Fruit fly (Drosophila melanogaster) whole organism, embryonic: Measurements from ENCODE around the gene Bcat.

Experiments used
- Aef1 ChIP-seq: fragments of 200-800 bp; sonication (Bioruptor generic); IDR thresholded peaks from 3 replicates; pipeline ENCODE4 v1.3.6; 2022; ENCODE audit warnings: missing biosample characterization, missing genetic modification characterization
- Atf-2 ChIP-seq: fragments of 200-800 bp; sonication (Bioruptor generic); optimal IDR thresholded peaks from 2 replicates; lab custom pipeline; 2016; ENCODE audit warnings: missing biosample characterization, missing genetic modification characterization
- CG11696 ChIP-seq: fragments of 200-800 bp; sonication (Bioruptor generic); IDR thresholded peaks from 2 replicates; pipeline ENCODE4 v1.3.6; 2022; ENCODE audit warnings: missing biosample characterization, missing genetic modification characterization
- CG13287 ChIP-seq: fragments of 200-800 bp; sonication (Bioruptor generic); IDR thresholded peaks from 2 replicates; pipeline ENCODE4 v1.3.6; 2022; ENCODE audit warnings: missing biosample characterization, missing genetic modification characterization; ENCODE audit not compliant: partially characterized antibody
- CG17361 ChIP-seq: fragments of 200-800 bp; sonication (Bioruptor generic); IDR thresholded peaks from 3 replicates; pipeline ENCODE4 v1.3.6; 2022; ENCODE audit warnings: missing biosample characterization, missing genetic modification characterization
- CG17568 ChIP-seq: fragments of 200-800 bp; sonication (Bioruptor generic); optimal IDR thresholded peaks from 2 replicates; lab custom pipeline; 2018; ENCODE audit warnings: missing biosample characterization, mild to moderate bottlenecking, missing genetic modification characterization, moderate library complexity
- CG18476 ChIP-seq: fragments of 200-800 bp; sonication (Bioruptor generic); optimal IDR thresholded peaks from 2 replicates; lab custom pipeline; 2016; ENCODE audit warnings: missing biosample characterization, mild to moderate bottlenecking, missing genetic modification characterization
- CG18764 ChIP-seq: fragments of 200-800 bp; sonication (Bioruptor generic); optimal IDR thresholded peaks from 3 replicates; lab custom pipeline; 2016; ENCODE audit warnings: missing biosample characterization, missing genetic modification characterization
- CG2199 ChIP-seq: fragments of 200-800 bp; sonication (Bioruptor generic); IDR thresholded peaks from 3 replicates; pipeline ENCODE4 v1.3.6; 2022; ENCODE audit warnings: missing biosample characterization, missing genetic modification characterization
- CG30403 ChIP-seq: fragments of 200-800 bp; sonication (Bioruptor generic); optimal IDR thresholded peaks from 3 replicates; lab custom pipeline; 2016; ENCODE audit warnings: missing biosample characterization, missing genetic modification characterization
- CG5180 ChIP-seq: fragments of 200-800 bp; sonication (Bioruptor generic); optimal IDR thresholded peaks from 3 replicates; lab custom pipeline; 2017; ENCODE audit warnings: missing biosample characterization, missing genetic modification characterization, mild to moderate bottlenecking, moderate library complexity, missing genetic modification reagents
- CG5953 ChIP-seq: fragments of 200-800 bp; sonication (Bioruptor generic); IDR thresholded peaks from 2 replicates; pipeline ENCODE4 v1.3.6; 2022; ENCODE audit warnings: missing biosample characterization, missing genetic modification characterization
- CG7372 ChIP-seq: fragments of 200-800 bp; sonication (Bioruptor generic); IDR thresholded peaks from 2 replicates; pipeline ENCODE4 v1.3.6; 2022; ENCODE audit warnings: missing biosample characterization, missing genetic modification characterization
- CG7839 ChIP-seq: fragments of 200-800 bp; sonication (Bioruptor generic); optimal IDR thresholded peaks from 3 replicates; lab custom pipeline; 2018; ENCODE audit warnings: missing biosample characterization, mild to moderate bottlenecking, missing genetic modification characterization, moderate library complexity
- CG8765 ChIP-seq: fragments of 200-800 bp; sonication (Bioruptor generic); IDR thresholded peaks from 2 replicates; pipeline ENCODE4 v1.3.6; 2022; ENCODE audit warnings: missing biosample characterization, missing genetic modification characterization
- CG8944 ChIP-seq: fragments of 200-800 bp; sonication (Bioruptor generic); optimal IDR thresholded peaks from 3 replicates; lab custom pipeline; 2016; ENCODE audit warnings: missing biosample characterization, missing genetic modification characterization
- CG9817 ChIP-seq: fragments of 200-800 bp; sonication (Bioruptor generic); optimal IDR thresholded peaks from 2 replicates; lab custom pipeline; 2018; ENCODE audit warnings: missing biosample characterization, mild to moderate bottlenecking, missing genetic modification characterization, moderate library complexity
- CG9932 ChIP-seq: fragments of 200-800 bp; sonication (Bioruptor generic); IDR thresholded peaks from 2 replicates; pipeline ENCODE4 v1.3.6; 2022; ENCODE audit warnings: missing biosample characterization, missing genetic modification characterization
- CHES-1-like ChIP-seq: fragments of 200-800 bp; sonication (Bioruptor generic); optimal IDR thresholded peaks from 2 replicates; lab custom pipeline; 2016; ENCODE audit warnings: missing biosample characterization, missing genetic modification characterization
- Dll ChIP-seq: fragments of 200-800 bp; sonication (Bioruptor generic); IDR thresholded peaks from 4 replicates; pipeline ENCODE4 v1.3.6; 2022; ENCODE audit warnings: missing biosample characterization, missing genetic modification characterization; ENCODE audit not compliant: partially characterized antibody
- Dp ChIP-seq: fragments of 200-800 bp; sonication (Bioruptor generic); optimal IDR thresholded peaks from 2 replicates; lab custom pipeline; 2018; ENCODE audit warnings: missing biosample characterization, mild to moderate bottlenecking, missing genetic modification characterization, moderate library complexity
- Gsc ChIP-seq: fragments of 200-800 bp; sonication (Bioruptor generic); IDR thresholded peaks from 2 replicates; pipeline ENCODE4 v1.3.6; 2022; ENCODE audit warnings: missing biosample characterization, missing genetic modification characterization
- HLHmδ ChIP-seq: fragments of 200-800 bp; sonication (Bioruptor generic); optimal IDR thresholded peaks from 2 replicates; lab custom pipeline; 2018; ENCODE audit warnings: missing biosample characterization, mild to moderate bottlenecking, missing genetic modification characterization, moderate library complexity
- Lim3 ChIP-seq: fragments of 200-800 bp; sonication (Bioruptor generic); IDR thresholded peaks from 2 replicates; pipeline ENCODE4 v1.3.6; 2022; ENCODE audit warnings: missing biosample characterization, missing genetic modification characterization
- MTF-1 ChIP-seq: fragments of 200-800 bp; sonication (Bioruptor generic); optimal IDR thresholded peaks from 2 replicates; lab custom pipeline; 2018; ENCODE audit warnings: missing biosample characterization, mild to moderate bottlenecking, missing genetic modification characterization, borderline replicate concordance
- NFAT ChIP-seq: fragments of 200-800 bp; sonication (Bioruptor generic); IDR thresholded peaks from 2 replicates; pipeline ENCODE4 v1.3.6; 2022; ENCODE audit warnings: missing biosample characterization, missing genetic modification characterization
- Neu2 ChIP-seq: fragments of 200-800 bp; sonication (Bioruptor generic); optimal IDR thresholded peaks from 3 replicates; lab custom pipeline; 2016; ENCODE audit warnings: missing biosample characterization, missing genetic modification characterization, borderline replicate concordance
- Ssrp ChIP-seq: fragments of 200-800 bp; sonication (Bioruptor generic); optimal IDR thresholded peaks from 2 replicates; lab custom pipeline; 2018; ENCODE audit warnings: missing biosample characterization, mild to moderate bottlenecking, missing genetic modification characterization, moderate library complexity
- ash1 ChIP-seq: fragments of 200-800 bp; sonication (Bioruptor generic); optimal IDR thresholded peaks from 2 replicates; lab custom pipeline; 2018; ENCODE audit warnings: missing biosample characterization, mild to moderate bottlenecking, missing genetic modification characterization
- ato ChIP-seq: fragments of 200-800 bp; sonication (Bioruptor generic); IDR thresholded peaks from 2 replicates; pipeline ENCODE4 v1.3.6; 2022; ENCODE audit warnings: missing biosample characterization, missing genetic modification characterization; ENCODE audit not compliant: partially characterized antibody
- bcd ChIP-seq: fragments of 200-800 bp; sonication (Bioruptor generic); optimal IDR thresholded peaks from 2 replicates; lab custom pipeline; 2017; ENCODE audit warnings: missing biosample characterization, mild to moderate bottlenecking, missing genetic modification characterization
- bowl ChIP-seq: fragments of 200-800 bp; sonication (Bioruptor generic); IDR thresholded peaks from 2 replicates; pipeline ENCODE4 v1.3.6; 2022; ENCODE audit warnings: missing biosample characterization, missing genetic modification characterization
- cato ChIP-seq: fragments of 200-800 bp; sonication (Bioruptor generic); optimal IDR thresholded peaks from 2 replicates; lab custom pipeline; 2016; ENCODE audit warnings: missing biosample characterization, missing genetic modification characterization, borderline replicate concordance
- dimm ChIP-seq: fragments of 200-800 bp; sonication (Bioruptor generic); IDR thresholded peaks from 2 replicates; pipeline ENCODE4 v1.3.6; 2022; ENCODE audit warnings: missing biosample characterization, missing genetic modification characterization
- emc ChIP-seq: fragments of 200-800 bp; sonication (Bioruptor generic); optimal IDR thresholded peaks from 2 replicates; lab custom pipeline; 2016; ENCODE audit warnings: missing biosample characterization, missing genetic modification characterization
- exex ChIP-seq: fragments of 200-800 bp; sonication (Bioruptor generic); optimal IDR thresholded peaks from 4 replicates; lab custom pipeline; 2018; ENCODE audit warnings: missing biosample characterization, mild to moderate bottlenecking, missing genetic modification characterization, moderate library complexity
- fd3F ChIP-seq: fragments of 200-800 bp; sonication (Bioruptor generic); optimal IDR thresholded peaks from 2 replicates; lab custom pipeline; 2018; ENCODE audit warnings: missing biosample characterization, mild to moderate bottlenecking, missing genetic modification characterization, moderate library complexity
- grn ChIP-seq: fragments of 200-800 bp; sonication (Bioruptor generic); optimal IDR thresholded peaks from 3 replicates; lab custom pipeline; 2017; ENCODE audit warnings: missing biosample characterization, missing genetic modification characterization
- gsb ChIP-seq: fragments of 200-800 bp; sonication (Bioruptor generic); IDR thresholded peaks from 2 replicates; pipeline ENCODE4 v1.3.6; 2022; ENCODE audit warnings: missing biosample characterization, missing genetic modification characterization
- ham ChIP-seq: fragments of 200-800 bp; sonication (Bioruptor generic); IDR thresholded peaks from 2 replicates; pipeline ENCODE4 v1.3.6; 2022; ENCODE audit warnings: missing biosample characterization, missing genetic modification characterization
- jigr1 ChIP-seq: fragments of 200-800 bp; sonication (Bioruptor generic); IDR thresholded peaks from 3 replicates; pipeline ENCODE4 v1.3.6; 2022; ENCODE audit warnings: missing biosample characterization, missing genetic modification characterization
- lilli ChIP-seq: fragments of 200-800 bp; sonication (Bioruptor generic); optimal IDR thresholded peaks from 3 replicates; lab custom pipeline; 2016; ENCODE audit warnings: missing biosample characterization, missing genetic modification characterization
- mam ChIP-seq: fragments of 200-800 bp; sonication (Bioruptor generic); optimal IDR thresholded peaks from 3 replicates; lab custom pipeline; 2016; ENCODE audit warnings: missing biosample characterization, missing genetic modification characterization
- nerfin-2 ChIP-seq: fragments of 200-800 bp; sonication (Bioruptor generic); IDR thresholded peaks from 2 replicates; pipeline ENCODE4 v1.3.6; 2022; ENCODE audit warnings: missing biosample characterization, missing genetic modification characterization; ENCODE audit not compliant: partially characterized antibody
- org-1 ChIP-seq: fragments of 200-800 bp; sonication (Bioruptor generic); optimal IDR thresholded peaks from 2 replicates; lab custom pipeline; 2017; ENCODE audit warnings: missing biosample characterization, missing genetic modification characterization
- sob ChIP-seq: fragments of 200-800 bp; sonication (Bioruptor generic); IDR thresholded peaks from 2 replicates; pipeline ENCODE4 v1.3.6; 2022; ENCODE audit warnings: missing biosample characterization, missing genetic modification characterization
- ssp ChIP-seq: fragments of 200-800 bp; sonication (Bioruptor generic); IDR thresholded peaks from 2 replicates; pipeline ENCODE4 v1.3.6; 2022; ENCODE audit warnings: missing biosample characterization, missing genetic modification characterization
- sug ChIP-seq: fragments of 200-800 bp; optimal IDR thresholded peaks from 2 replicates; lab custom pipeline; 2019; ENCODE audit warnings: missing biosample characterization, mild to moderate bottlenecking, missing genetic modification characterization, moderate library complexity
- wor ChIP-seq: fragments of 200-800 bp; sonication (Bioruptor generic); IDR thresholded peaks from 2 replicates; pipeline ENCODE4 v1.3.6; 2022; ENCODE audit warnings: missing biosample characterization, missing genetic modification characterization

The Bcat gene

dm6 chrX:13403962-13404830 lies 7.5 kb downstream of the Bcat start, which contains the start of gene GstT4 (continued):
- TF ChIP-seq Lim3 (GFP tag; lab: Robert Waterston, UW) = no peak
- no peak for TF ChIP-seq Gsc (GFP tag; lab: Robert Waterston, UW)
- TF ChIP-seq NFAT (GFP tag; lab: Robert Waterston, UW) = no peak
- TF ChIP-seq ato (GFP tag; lab: Robert Waterston, UW) = no peak
- TF ChIP-seq emc (GFP tag; lab: Kevin White, UChicago) = peak; percentile 26
- TF ChIP-seq CG18476 (GFP tag; lab: Kevin White, UChicago) = peak; percentile 34
- peak; percentile 44 for TF ChIP-seq CG8944 (GFP tag; lab: Kevin White, UChicago)
- no peak for TF ChIP-seq bowl (GFP tag; lab: Robert Waterston, UW)
- no peak for TF ChIP-seq CG2199 (GFP tag; lab: Robert Waterston, UW)
- peak; percentile 46; the same call in 2 of the 3 replicates for TF ChIP-seq jigr1 (GFP tag; lab: Robert Waterston, UW)
- peak; percentile 59 for TF ChIP-seq lilli (GFP tag; lab: Kevin White, UChicago)
- no peak for TF ChIP-seq sug (tag; lab: Kevin White, UChicago)
- TF ChIP-seq ash1 = no peak
- TF ChIP-seq CG7372 = 0 out of 2 replicates have a peak, but pooled peaks have one; percentile 8
- TF ChIP-seq CG7839 (tag; lab: Kevin White, UChicago) = peak; percentile 65
- no peak for TF ChIP-seq CG9817 (tag; lab: Kevin White, UChicago)
- peak; percentile 81 for TF ChIP-seq CG17361 (GFP tag; lab: Robert Waterston, UW)
- no peak for TF ChIP-seq dimm
- TF ChIP-seq cato (GFP tag; lab: Kevin White, UChicago) = no peak
- no peak for TF ChIP-seq grn (GFP tag; lab: Kevin White, UChicago)
- TF ChIP-seq CG9932 (GFP tag; lab: Robert Waterston, UW) = peak; percentile 76
- TF ChIP-seq Atf-2 (GFP tag; lab: Kevin White, UChicago) = peak; percentile 50
- TF ChIP-seq HLHmδ (GFP tag; lab: Kevin White, UChicago) = no peak
- peak; percentile 65 for TF ChIP-seq CG30403
- no peak for TF ChIP-seq MTF-1 (GFP tag; lab: Kevin White, UChicago)
- TF ChIP-seq gsb (GFP tag; lab: Robert Waterston, UW) = peak; percentile 64
- peak; percentile 39 for TF ChIP-seq bcd (GFP tag; lab: Kevin White, UChicago)
- no peak for TF ChIP-seq CG17568 (GFP tag; lab: Kevin White, UChicago)
- no peak for TF ChIP-seq nerfin-2 (GFP tag; lab: Robert Waterston, UW)
- TF ChIP-seq Aef1 (GFP tag; lab: Robert Waterston, UW) = peak; percentile 69; the same call in 2 of the 3 replicates
- TF ChIP-seq mam = peak; percentile 69
- no peak for TF ChIP-seq CG18764 (GFP tag; lab: Kevin White, UChicago)
- TF ChIP-seq sob (GFP tag; lab: Robert Waterston, UW) = peak; percentile 44; the same call in 1 of the 2 replicates
- peak; percentile 18; the same call in 1 of the 2 replicates for TF ChIP-seq ssp (GFP tag; lab: Robert Waterston, UW)
- no peak for TF ChIP-seq CG8765 (GFP tag; lab: Robert Waterston, UW)
- TF ChIP-seq fd3F (GFP tag; lab: Kevin White, UChicago) = no peak
- TF ChIP-seq wor (GFP tag; lab: Robert Waterston, UW) = no peak
- no peak for TF ChIP-seq Dp (GFP tag; lab: Kevin White, UChicago)
- TF ChIP-seq ham (GFP tag; lab: Robert Waterston, UW) = no peak
- TF ChIP-seq Neu2 = no peak
- TF ChIP-seq CHES-1-like = peak; percentile 57
- TF ChIP-seq CG5953 = peak; percentile 42; the same call in 1 of the 2 replicates
- no peak for TF ChIP-seq CG5180 (GFP tag; lab: Kevin White, UChicago)
- no peak for TF ChIP-seq exex (tag; lab: Kevin White, UChicago)
- no peak for TF ChIP-seq CG11696 (GFP tag; lab: Robert Waterston, UW)
- no peak for TF ChIP-seq CG13287 (GFP tag; lab: Robert Waterston, UW)
- TF ChIP-seq org-1 (GFP tag; lab: Kevin White, UChicago) = peak; percentile 53
- no peak for TF ChIP-seq Dll (GFP tag; lab: Robert Waterston, UW)
- TF ChIP-seq Ssrp (tag; lab: Kevin White, UChicago) = peak; percentile 32
